Fruit fly (Drosophila melanogaster) whole organism, prepupa: Measurements from ENCODE around the gene CG8840.

Experiments
- CG16779 ChIP-seq: fragments of 200-800 bp; sonication (Bioruptor generic); optimal IDR thresholded peaks from 3 replicates; lab custom pipeline; 2017; ENCODE audit warnings: missing biosample characterization, mild to moderate bottlenecking, missing genetic modification characterization
- CG3919 ChIP-seq: fragments of 200-800 bp; sonication (Bioruptor generic); optimal IDR thresholded peaks from 3 replicates; lab custom pipeline; 2016; ENCODE audit warnings: missing biosample characterization, missing genetic modification characterization
- CG4318 ChIP-seq: fragments of 200-800 bp; sonication (Bioruptor generic); optimal IDR thresholded peaks from 3 replicates; lab custom pipeline; 2017; ENCODE audit warnings: missing biosample characterization, mild to moderate bottlenecking, missing genetic modification characterization
- CG6163 ChIP-seq: fragments of 200-800 bp; sonication (Bioruptor generic); IDR thresholded peaks from 3 replicates; pipeline ENCODE4 v1.3.6; 2022; ENCODE audit warnings: missing biosample characterization, missing genetic modification characterization
- CG8119 ChIP-seq: fragments of 200-800 bp; sonication (Bioruptor generic); IDR thresholded peaks from 3 replicates; pipeline ENCODE4 v1.3.6; 2022; ENCODE audit warnings: missing biosample characterization, missing genetic modification characterization
- Ets96B ChIP-seq: fragments of 200-800 bp; optimal IDR thresholded peaks from 2 replicates; lab custom pipeline; 2019; ENCODE audit warnings: missing biosample characterization, mild to moderate bottlenecking, missing genetic modification characterization, moderate library complexity
- Sox102F ChIP-seq: fragments of 200-800 bp; sonication (Bioruptor generic); optimal IDR thresholded peaks from 2 replicates; lab custom pipeline; 2016; ENCODE audit warnings: missing biosample characterization, mild to moderate bottlenecking, missing genetic modification characterization
- eg ChIP-seq: fragments of 200-800 bp; sonication (Bioruptor generic); IDR thresholded peaks from 3 replicates; pipeline ENCODE4 v1.3.6; 2022; ENCODE audit warnings: missing biosample characterization, missing genetic modification characterization
- esn ChIP-seq: fragments of 200-800 bp; sonication (Bioruptor generic); optimal IDR thresholded peaks from 2 replicates; lab custom pipeline; 2016; ENCODE audit warnings: missing biosample characterization, mild to moderate bottlenecking, missing genetic modification characterization, moderate library complexity
- fd85E ChIP-seq: fragments of 200-800 bp; sonication (Bioruptor generic); optimal IDR thresholded peaks from 3 replicates; lab custom pipeline; 2016; ENCODE audit warnings: missing biosample characterization, missing genetic modification characterization
- salr ChIP-seq, 2 experiments: fragments of 200-800 bp; sonication (Bioruptor generic); optimal IDR thresholded peaks; 3 replicates each; lab custom pipeline; 2016 to 2018; ENCODE audit warnings: missing biosample characterization in 2 of 2, missing genetic modification characterization in 2 of 2, mild to moderate bottlenecking in 1 of 2
- spab ChIP-seq: fragments of 200-800 bp; sonication (Bioruptor generic); optimal IDR thresholded peaks from 2 replicates; lab custom pipeline; 2017; ENCODE audit warnings: missing biosample characterization, mild to moderate bottlenecking, missing genetic modification characterization, missing genetic modification reagents

dm6 chr2L:3444789-3445188 is 34.4 kb downstream of the CG8840 start:
- TF ChIP-seq CG4318, result no peak
- no peak for TF ChIP-seq spab (GFP tag; lab: Kevin White, UChicago)
- peak; percentile 71 for TF ChIP-seq Ets96B
- peak; percentile 66 for TF ChIP-seq esn
- no peak for TF ChIP-seq Sox102F (GFP tag; lab: Kevin White, UChicago)
- no peak for TF ChIP-seq fd85E
- peak; percentile 44 for TF ChIP-seq CG16779
- TF ChIP-seq CG6163 (GFP tag; lab: Robert Waterston, UW), result peak; percentile 93
- TF ChIP-seq CG3919 (GFP tag; lab: Kevin White, UChicago), result peak; percentile 84
- TF ChIP-seq eg (GFP tag; lab: Robert Waterston, UW), result peak; percentile 85
- TF ChIP-seq CG8119 (GFP tag; lab: Robert Waterston, UW), result peak; percentile 83
- TF ChIP-seq salr (GFP tag; optimal IDR thresholded peaks at IDR 0.05; lab: Kevin White, UChicago), result peak in 1 of 2 experiments; percentile 69
